Worm (Caenorhabditis elegans): ENCODE measurements around the gene Y45F10A.7.

Gene Y45F10A.7

DNA sequence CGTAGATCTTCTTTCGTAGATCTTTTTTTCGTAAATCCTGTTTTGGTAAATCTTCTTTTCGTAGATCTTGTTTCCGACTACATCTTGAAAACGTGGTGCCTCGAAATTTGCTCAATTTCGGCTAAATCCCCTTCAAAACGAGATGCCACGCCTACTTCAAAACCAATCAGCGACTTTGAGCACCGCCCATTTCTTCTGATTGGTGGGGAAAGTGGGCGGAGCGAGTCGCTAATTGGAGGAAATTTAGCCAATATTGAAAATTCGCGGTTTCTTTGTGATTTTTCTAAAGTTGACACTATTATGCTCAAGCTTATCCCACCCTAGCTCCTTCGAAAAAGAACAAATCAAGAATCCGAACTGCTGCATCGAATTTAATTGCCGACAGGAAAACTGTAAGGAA lies 4.8 kb upstream of the Y45F10A.7 start:
- TF ChIP-seq dao-5 (tag; optimal IDR thresholded peaks at IDR 0.05) (no peak), W03F9.2 (tag; optimal IDR thresholded peaks at IDR 0.05) (no peak), him-1 (tag; optimal IDR thresholded peaks at IDR 0.05) (no peak)

DNA sequence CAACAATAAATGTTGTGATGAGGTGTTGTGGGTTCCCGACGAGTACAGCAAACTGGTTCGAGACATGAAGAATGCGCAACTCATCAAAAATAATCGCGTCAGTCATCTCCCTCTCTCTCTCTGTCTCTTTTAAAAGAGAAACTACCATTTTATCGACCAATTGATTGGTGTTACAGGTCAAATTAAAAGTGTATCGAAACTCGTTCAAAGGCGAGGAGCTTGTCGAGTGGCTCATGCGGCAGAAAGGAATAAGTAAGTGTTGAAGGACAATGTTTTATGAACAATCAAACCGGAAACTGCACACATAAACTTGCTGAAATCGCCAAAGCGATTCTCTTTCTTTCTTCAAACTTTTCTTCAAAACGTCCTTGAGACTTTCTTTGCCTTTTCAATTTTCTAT lies 1.3 kb downstream of the Y45F10A.7 start:
- TF ChIP-seq him-1 (tag; optimal IDR thresholded peaks at IDR 0.05) (no peak), W03F9.2 (tag; optimal IDR thresholded peaks at IDR 0.05) (no peak), dao-5 (tag; optimal IDR thresholded peaks at IDR 0.05) (no peak)

DNA sequence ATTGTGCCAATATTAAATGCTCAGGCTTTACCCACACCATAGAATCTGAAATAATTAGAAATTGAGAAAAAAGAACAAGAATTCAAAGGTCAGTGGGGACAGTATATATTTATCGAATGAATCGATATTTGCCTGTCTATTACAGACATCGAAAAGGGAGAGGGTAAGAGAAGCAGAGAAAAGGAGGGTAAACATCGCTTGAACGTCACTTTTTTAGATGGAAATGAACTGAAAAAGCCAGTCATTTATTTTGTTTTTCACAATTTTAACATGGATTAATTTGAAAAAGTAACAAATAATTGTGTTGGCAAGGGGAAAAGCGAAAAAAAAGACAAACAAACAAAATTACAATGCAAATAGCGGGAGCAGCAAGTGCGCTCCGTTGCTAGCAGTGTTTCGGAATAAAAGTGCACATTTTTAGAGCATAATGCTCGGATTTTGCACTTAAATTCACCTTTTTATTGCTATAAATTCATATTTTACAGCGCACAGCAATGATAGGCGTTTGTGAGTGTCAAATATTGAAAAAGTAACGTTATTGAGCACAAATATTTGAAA lies 10.5 kb downstream of the Y45F10A.7 start, which contains the start of gene tbc-9:
tbc-9 (minus strand) TSS at position 51 of the 558 bp plus-strand sequence.
- no peak for TF ChIP-seq dao-5 (tag; optimal IDR thresholded peaks at IDR 0.05)
- no peak for TF ChIP-seq W03F9.2 (tag; optimal IDR thresholded peaks at IDR 0.05)
- TF ChIP-seq him-1 (tag; optimal IDR thresholded peaks at IDR 0.05) = no peak

DNA sequence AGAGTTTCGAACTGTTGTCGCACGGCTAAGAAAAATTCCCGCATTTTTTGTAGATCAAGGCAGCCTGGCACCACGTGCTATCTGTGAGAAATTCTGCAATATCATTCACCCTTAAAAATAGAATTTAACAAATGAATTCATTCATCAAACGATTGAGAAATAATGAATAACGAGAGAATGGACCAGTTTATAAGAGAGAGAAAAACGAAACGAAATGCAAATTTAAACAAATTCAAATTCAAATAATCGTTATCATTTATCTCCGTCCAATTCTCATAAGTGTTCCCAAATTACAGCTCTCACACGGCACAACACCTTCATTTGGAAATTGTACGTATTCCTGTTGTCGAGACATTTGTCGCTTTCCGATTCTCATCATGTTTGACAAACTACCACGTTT lies 12.8 kb downstream of the Y45F10A.7 start, which contains the start of gene seld-1:
seld-1 (plus strand) TSS at position 301 of the 400 bp plus-strand sequence.
- TF ChIP-seq him-1 (tag; optimal IDR thresholded peaks at IDR 0.05) = no peak
- no peak for TF ChIP-seq dao-5 (tag; optimal IDR thresholded peaks at IDR 0.05)
- TF ChIP-seq W03F9.2 (tag; optimal IDR thresholded peaks at IDR 0.05) = no peak

DNA sequence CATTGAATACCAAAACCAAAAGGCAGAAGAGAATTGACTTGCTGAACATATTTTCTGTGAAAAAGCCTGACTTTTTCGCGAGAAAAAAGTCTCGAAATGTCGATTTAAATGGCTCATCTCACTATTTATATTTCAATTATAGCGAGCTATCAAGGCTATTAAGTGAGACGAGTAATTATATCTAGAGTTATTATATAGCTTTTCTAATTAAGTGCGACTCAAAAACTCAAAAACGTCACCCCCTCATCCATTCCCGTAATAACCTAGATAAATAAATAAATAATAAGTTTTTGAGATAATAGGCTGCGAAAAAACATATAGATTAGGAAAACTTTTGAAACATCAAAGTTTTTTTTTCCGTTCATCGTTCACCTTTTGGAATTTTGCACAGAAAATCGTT lies 13.3 kb downstream of the Y45F10A.7 start, which contains the start of gene nlp-17:
nlp-17 (minus strand) TSS at position 101 of the 400 bp plus-strand sequence.
- no peak for TF ChIP-seq W03F9.2 (tag; optimal IDR thresholded peaks at IDR 0.05)

DNA sequence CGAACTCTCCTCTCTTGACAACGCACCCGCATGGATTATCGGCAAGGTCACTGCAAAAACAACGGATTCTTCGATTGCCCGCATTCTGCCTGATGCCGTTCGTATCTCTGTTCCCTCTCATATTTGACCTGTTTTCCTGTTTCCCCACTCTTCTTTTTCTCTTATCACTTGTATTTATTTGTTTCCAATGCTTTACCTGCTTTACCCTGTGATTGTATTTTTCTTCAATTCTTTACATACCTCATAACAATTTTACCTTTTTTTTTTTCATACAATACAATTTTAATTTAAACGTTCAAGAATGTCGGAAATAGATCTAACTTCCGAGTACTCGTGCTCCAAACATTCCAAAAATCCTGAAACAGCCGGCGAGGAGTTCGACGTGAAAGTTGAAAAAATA lies 16.6 kb downstream of the Y45F10A.7 start, which contains the start of gene afmd-2:
afmd-2 (plus strand) TSS at position 301 of the 400 bp plus-strand sequence.
- TF ChIP-seq dao-5 (tag; optimal IDR thresholded peaks at IDR 0.05) = no peak
- no peak for TF ChIP-seq W03F9.2 (tag; optimal IDR thresholded peaks at IDR 0.05)
- TF ChIP-seq him-1 (tag; optimal IDR thresholded peaks at IDR 0.05) = no peak

DNA sequence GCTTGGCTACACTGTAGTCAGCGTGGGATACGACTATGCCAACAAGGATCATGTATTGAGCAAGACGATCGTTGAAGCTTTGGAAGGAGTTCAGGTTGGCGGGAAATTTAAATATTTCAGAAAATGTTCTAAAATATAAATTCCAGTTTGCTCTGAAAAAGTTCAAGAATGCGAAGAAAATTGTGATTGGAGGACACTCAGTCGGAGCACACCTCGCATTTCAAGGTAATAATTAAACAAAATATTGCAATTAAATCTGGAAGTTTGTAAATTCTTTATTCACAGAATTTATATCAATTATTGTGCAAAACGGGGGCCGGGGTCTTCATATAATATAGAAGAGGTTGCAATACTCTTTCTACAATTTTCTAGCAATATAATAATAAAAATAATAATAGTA lies 17.7 kb downstream of the Y45F10A.7 start:
- TF ChIP-seq W03F9.2 (tag; optimal IDR thresholded peaks at IDR 0.05) (no peak), dao-5 (tag; optimal IDR thresholded peaks at IDR 0.05) (no peak), him-1 (tag; optimal IDR thresholded peaks at IDR 0.05) (no peak)

DNA sequence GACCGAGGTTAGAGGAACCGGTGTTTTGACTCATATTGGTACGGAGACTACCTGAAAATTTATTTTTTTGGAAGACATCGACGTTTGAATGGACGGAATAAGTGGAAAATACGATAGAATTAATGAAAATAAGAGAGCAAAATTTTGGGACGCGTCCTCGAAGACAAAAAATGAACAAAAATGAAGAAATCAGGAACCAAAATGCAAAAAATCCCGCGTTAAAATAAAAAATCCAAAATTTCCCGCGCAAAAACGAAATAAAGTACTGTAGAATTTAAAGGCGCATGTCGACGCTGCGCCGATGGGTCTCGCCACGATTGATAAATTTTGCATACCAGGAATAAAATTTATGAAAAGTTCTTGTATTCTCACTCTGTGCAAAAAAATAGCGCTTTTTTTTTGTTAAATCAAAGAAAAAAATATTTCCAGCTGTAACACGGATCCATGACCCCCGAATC lies 19.8 kb downstream of the Y45F10A.7 start, which contains the start of gene puf-3:
puf-3 (minus strand) TSS at position 51 of the 458 bp plus-strand sequence.
- TF ChIP-seq him-1 (tag; optimal IDR thresholded peaks at IDR 0.05) (no peak), W03F9.2 (tag; optimal IDR thresholded peaks at IDR 0.05) (no peak), dao-5 (tag; optimal IDR thresholded peaks at IDR 0.05) (no peak)

DNA sequence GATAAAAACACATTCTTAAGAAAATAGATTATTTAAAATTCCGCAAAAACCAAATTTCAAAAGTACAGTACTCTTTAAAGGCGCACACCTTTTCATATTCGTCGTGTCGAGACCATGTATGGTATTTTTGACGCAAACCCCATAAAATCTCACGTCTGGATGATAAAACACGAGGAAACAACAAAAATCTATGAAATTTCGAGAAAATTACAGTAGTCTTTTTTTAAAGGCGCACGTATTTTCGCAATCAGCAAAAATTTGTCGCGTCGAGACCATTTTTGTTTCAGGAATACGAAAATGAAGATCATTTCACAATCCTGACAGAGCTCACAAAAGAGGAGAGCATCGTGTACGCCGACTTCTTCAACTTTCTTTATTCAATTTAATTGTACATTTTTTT lies 20.6 kb downstream of the Y45F10A.7 start:
- TF ChIP-seq W03F9.2 (tag; optimal IDR thresholded peaks at IDR 0.05) (no peak), him-1 (tag; optimal IDR thresholded peaks at IDR 0.05) (no peak), dao-5 (tag; optimal IDR thresholded peaks at IDR 0.05) (no peak)

DNA sequence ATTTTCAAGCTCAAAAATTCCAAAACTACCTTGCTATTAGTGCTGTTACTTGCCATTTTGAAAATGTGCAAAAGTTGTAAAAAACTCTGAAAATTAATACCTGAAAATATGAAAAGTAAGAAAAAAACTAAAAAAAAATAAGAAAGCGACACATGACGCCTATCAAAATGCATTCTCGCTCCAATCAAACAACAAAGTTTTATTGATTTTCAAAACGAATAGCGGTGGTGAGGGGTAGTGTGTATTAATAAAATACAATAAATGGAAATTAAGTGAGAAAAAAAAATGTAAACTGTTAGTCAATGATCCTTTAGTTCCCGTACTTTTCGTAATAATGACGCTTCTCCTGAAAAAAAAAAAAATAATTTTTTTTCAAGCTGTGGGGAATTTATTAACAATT lies 29.4 kb downstream of the Y45F10A.7 start, which contains the start of gene dcap-2:
dcap-2 (minus strand) TSS at position 86 of the 400 bp plus-strand sequence.
- TF ChIP-seq W03F9.2 (tag; optimal IDR thresholded peaks at IDR 0.05) = peak; percentile 33
- TF ChIP-seq dao-5 (tag; optimal IDR thresholded peaks at IDR 0.05) = no peak

DNA sequence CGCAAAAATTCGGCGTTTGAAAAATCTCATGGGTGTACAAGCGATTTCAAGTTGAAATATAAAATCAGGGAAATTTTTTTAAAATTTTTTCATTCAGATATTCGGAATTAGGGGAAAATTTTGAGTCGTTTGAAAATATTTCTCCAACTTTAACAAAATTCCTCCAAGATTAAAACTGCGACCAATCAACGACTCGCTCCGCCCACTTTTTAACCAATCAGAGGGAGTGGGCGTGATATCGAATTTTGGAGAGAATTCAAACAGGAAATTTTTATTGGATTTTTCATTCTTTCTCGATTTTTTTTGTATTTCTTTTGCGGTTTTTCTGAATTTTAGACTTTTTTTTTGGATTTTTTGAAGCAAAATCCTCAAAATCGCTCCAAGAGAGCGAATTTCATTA lies 32.9 kb downstream of the Y45F10A.7 start:
- TF ChIP-seq dao-5 (tag; optimal IDR thresholded peaks at IDR 0.05) = no peak
- TF ChIP-seq him-1 (tag; optimal IDR thresholded peaks at IDR 0.05) = no peak
- no peak for TF ChIP-seq W03F9.2 (tag; optimal IDR thresholded peaks at IDR 0.05)

DNA sequence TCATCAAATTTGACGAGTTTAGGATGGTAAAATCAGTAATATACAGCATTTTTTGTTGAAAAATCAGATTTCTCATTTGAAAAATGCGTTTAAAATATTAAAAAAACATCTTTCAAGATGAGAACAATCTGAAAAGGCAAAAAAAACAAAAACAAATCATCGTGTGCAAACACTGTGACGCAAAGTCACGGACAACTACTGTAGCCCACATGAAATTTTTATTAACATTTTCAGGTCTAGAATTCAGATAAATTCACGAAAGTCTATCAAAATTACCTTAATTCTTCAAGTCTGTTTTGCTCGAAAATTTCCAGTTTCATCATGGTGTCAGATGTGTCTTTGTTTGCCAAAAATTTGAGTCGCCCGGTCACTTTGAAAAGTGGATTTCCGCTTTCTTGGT lies 46.5 kb downstream of the Y45F10A.7 start:
- TF ChIP-seq him-1 (tag; optimal IDR thresholded peaks at IDR 0.05) = no peak
- no peak for TF ChIP-seq dao-5 (tag; optimal IDR thresholded peaks at IDR 0.05)
- TF ChIP-seq W03F9.2 (tag; optimal IDR thresholded peaks at IDR 0.05) = no peak

DNA sequence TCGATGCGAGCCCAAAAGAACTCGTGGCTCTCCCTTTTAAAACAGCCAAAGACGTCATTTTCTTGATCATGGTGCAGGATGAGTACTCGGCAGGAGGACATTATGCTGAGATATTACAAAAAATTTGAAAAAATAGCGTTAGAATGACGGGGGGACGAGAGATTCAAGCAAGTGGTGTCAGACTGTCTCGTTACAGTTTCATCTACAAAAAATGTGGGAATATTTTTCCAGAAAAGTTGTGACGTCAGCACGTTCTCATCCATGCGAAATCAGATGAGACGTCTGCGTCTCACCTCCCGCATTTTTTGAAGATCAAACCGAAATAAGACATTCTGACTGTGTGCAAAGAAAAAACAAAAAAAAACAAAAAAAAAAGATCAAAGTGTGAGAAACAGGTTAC lies 47.8 kb downstream of the Y45F10A.7 start, which contains the start of gene rsd-2:
rsd-2 (minus strand) TSS at position 101 of the 400 bp plus-strand sequence.
- TF ChIP-seq dao-5 (tag; optimal IDR thresholded peaks at IDR 0.05) (no peak), him-1 (tag; optimal IDR thresholded peaks at IDR 0.05) (no peak), W03F9.2 (tag; optimal IDR thresholded peaks at IDR 0.05) (no peak)

Measured in whole organism, L4/young adult.